Worm (Caenorhabditis elegans): ENCODE results near the gene C16C8.12.

DNA sequence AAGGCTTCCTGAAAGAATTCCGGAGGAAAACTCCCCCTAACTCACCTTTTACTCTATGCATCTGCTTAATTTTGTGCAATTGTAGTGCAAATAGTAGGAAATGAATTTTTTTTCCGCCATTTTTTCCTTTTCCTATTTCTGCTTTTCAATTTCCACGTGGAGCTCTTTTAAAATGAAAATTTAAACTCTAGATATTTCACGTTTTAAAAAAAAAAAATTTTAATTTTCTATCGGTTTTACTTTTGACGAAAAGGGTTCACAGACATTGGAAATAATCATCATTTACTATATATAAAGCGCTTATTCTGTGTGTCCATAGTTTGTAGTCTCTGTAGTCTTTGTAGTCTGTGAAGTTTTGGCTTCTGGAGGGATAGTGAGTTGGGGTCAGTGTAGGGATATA lies 29.1 kb downstream of the C16C8.12 start, which contains the start of gene Y49F6B.8:
- TF ChIP-seq dpl-1 (GFP tag; optimal IDR thresholded peaks at IDR 0.05) (no peak), tbx-2 (tag; optimal IDR thresholded peaks at IDR 0.05) (no peak), ceh-82 (tag; optimal IDR thresholded peaks at IDR 0.05) (no peak), mep-1 (tag; optimal IDR thresholded peaks at IDR 0.05) (no peak), nhr-76 (tag; optimal IDR thresholded peaks at IDR 0.05) (no peak), aly-2 (tag; optimal IDR thresholded peaks at IDR 0.05) (no peak), pax-3 (tag; optimal IDR thresholded peaks at IDR 0.05) (no peak), ztf-11 (tag; optimal IDR thresholded peaks at IDR 0.05) (no peak), lin-39 (tag; optimal IDR thresholded peaks at IDR 0.05) (no peak), unc-62 (GFP tag; optimal IDR thresholded peaks at IDR 0.05) (no peak), jun-1 (tag; optimal IDR thresholded peaks at IDR 0.05) (no peak)
